Worm (Caenorhabditis elegans) whole organism, late embryonic: ENCODE results near the gene spat-1.

Experiments
- C38D4.7 ChIP-seq: fragments of 200-800 bp; sonication (Bioruptor generic); optimal IDR thresholded peaks from 2 replicates; lab custom pipeline; 2018; ENCODE audit warnings: mild to moderate bottlenecking, missing genetic modification characterization, moderate library complexity, missing compliant biosample characterization
- F13H6.1 ChIP-seq: sonication (generic microtip); optimal IDR thresholded peaks from 2 replicates; lab custom pipeline; 2016; ENCODE audit warnings: missing genetic modification characterization, missing compliant biosample characterization
- K02D7.2 ChIP-seq: sonication (generic microtip); optimal IDR thresholded peaks from 2 replicates; lab custom pipeline; 2017; ENCODE audit warnings: mild to moderate bottlenecking, missing genetic modification characterization, missing compliant biosample characterization
- K09A11.1 ChIP-seq: sonication (generic microtip); optimal IDR thresholded peaks from 2 replicates; lab custom pipeline; 2017; ENCODE audit warnings: antibody characterized with exemption, mild to moderate bottlenecking, missing genetic modification characterization, missing compliant biosample characterization; ENCODE audit not compliant: insufficient read depth
- Y22D7AL.16 ChIP-seq: sonication (generic microtip); optimal IDR thresholded peaks from 2 replicates; lab custom pipeline; 2016; ENCODE audit warnings: missing genetic modification characterization, missing compliant biosample characterization
- ahr-1 ChIP-seq: sonication (generic microtip); optimal IDR thresholded peaks from 2 replicates; lab custom pipeline; 2016; ENCODE audit warnings: missing genetic modification characterization, missing compliant biosample characterization
- ceh-18 ChIP-seq: sonication (generic microtip); optimal IDR thresholded peaks from 2 replicates; lab custom pipeline; 2016; ENCODE audit warnings: missing genetic modification characterization, missing compliant biosample characterization
- ceh-19 ChIP-seq: fragments of 200-800 bp; sonication (Bioruptor generic); optimal IDR thresholded peaks from 2 replicates; lab custom pipeline; 2018; ENCODE audit warnings: mild to moderate bottlenecking, missing genetic modification characterization, missing compliant biosample characterization
- ceh-2 ChIP-seq: sonication (generic microtip); optimal IDR thresholded peaks from 2 replicates; lab custom pipeline; 2016; ENCODE audit warnings: missing genotype, missing genetic modification characterization, missing compliant biosample characterization
- ceh-24 ChIP-seq: sonication (generic microtip); optimal IDR thresholded peaks from 2 replicates; lab custom pipeline; 2016; ENCODE audit warnings: mild to moderate bottlenecking, missing genetic modification characterization, missing compliant biosample characterization
- ceh-34 ChIP-seq: sonication (generic microtip); optimal IDR thresholded peaks from 2 replicates; lab custom pipeline; 2016; ENCODE audit warnings: mild to moderate bottlenecking, missing genetic modification characterization, missing compliant biosample characterization
- ceh-6 ChIP-seq: fragments of 200-800 bp; sonication (Bioruptor generic); optimal IDR thresholded peaks from 2 replicates; lab custom pipeline; 2018; ENCODE audit warnings: mild to moderate bottlenecking, missing genetic modification characterization, missing compliant biosample characterization
- ceh-9 ChIP-seq: sonication (generic microtip); optimal IDR thresholded peaks from 2 replicates; lab custom pipeline; 2016; ENCODE audit warnings: mild to moderate bottlenecking, missing genetic modification characterization, inconsistent platforms, missing compliant biosample characterization
- che-1 ChIP-seq: sonication (generic microtip); optimal IDR thresholded peaks from 2 replicates; lab custom pipeline; 2016; ENCODE audit warnings: mild to moderate bottlenecking, missing genetic modification characterization, missing compliant biosample characterization
- elt-2 ChIP-seq: sonication (generic microtip); optimal IDR thresholded peaks from 2 replicates; lab custom pipeline; 2016; ENCODE audit warnings: missing genetic modification reagents, missing genetic modification characterization, missing compliant biosample characterization
- ets-4 ChIP-seq: sonication (generic microtip); optimal IDR thresholded peaks from 2 replicates; lab custom pipeline; 2016; ENCODE audit warnings: missing genetic modification characterization, missing compliant biosample characterization
- eyg-1 ChIP-seq: sonication (generic microtip); optimal IDR thresholded peaks from 2 replicates; lab custom pipeline; 2016; ENCODE audit warnings: missing genotype, missing genetic modification characterization, missing compliant biosample characterization
- hlh-6 ChIP-seq: sonication (generic microtip); optimal IDR thresholded peaks from 2 replicates; lab custom pipeline; 2016; ENCODE audit warnings: missing genotype, missing genetic modification characterization, missing compliant biosample characterization
- hlh-8 ChIP-seq: sonication (generic microtip); optimal IDR thresholded peaks from 2 replicates; lab custom pipeline; 2016; ENCODE audit warnings: missing genotype, missing genetic modification characterization, missing compliant biosample characterization
- lim-6 ChIP-seq: sonication (generic microtip); optimal IDR thresholded peaks from 2 replicates; lab custom pipeline; 2016; ENCODE audit warnings: missing genetic modification characterization, missing compliant biosample characterization
- lin-11 ChIP-seq: fragments of 200-800 bp; sonication (Bioruptor generic); optimal IDR thresholded peaks from 2 replicates; lab custom pipeline; 2018; ENCODE audit warnings: mild to moderate bottlenecking, missing genetic modification characterization, missing compliant biosample characterization
- mec-3 ChIP-seq: sonication (generic microtip); optimal IDR thresholded peaks from 2 replicates; lab custom pipeline; 2016; ENCODE audit warnings: borderline replicate concordance, missing genetic modification characterization, missing compliant biosample characterization
- nfya-1 ChIP-seq: sonication (generic microtip); optimal IDR thresholded peaks from 2 replicates; lab custom pipeline; 2017; ENCODE audit warnings: missing genetic modification characterization, mild to moderate bottlenecking, missing compliant biosample characterization, antibody characterized with exemption, moderate library complexity
- nhr-232 ChIP-seq: sonication (generic microtip); optimal IDR thresholded peaks from 2 replicates; lab custom pipeline; 2016; ENCODE audit warnings: missing genetic modification characterization, missing compliant biosample characterization
- npax-4 ChIP-seq: sonication (generic microtip); optimal IDR thresholded peaks from 2 replicates; lab custom pipeline; 2016; ENCODE audit warnings: missing genetic modification characterization, missing compliant biosample characterization
- pha-4 ChIP-seq: fragments of 150-350 bp; optimal IDR thresholded peaks from 2 replicates; lab custom pipeline; 2018; ENCODE audit warnings: missing biosample characterization, missing genetic modification reagents, missing genetic modification characterization
- pqm-1 ChIP-seq: sonication (generic microtip); optimal IDR thresholded peaks from 2 replicates; lab custom pipeline; 2016; ENCODE audit warnings: missing genetic modification characterization, missing compliant biosample characterization
- pros-1 ChIP-seq: fragments of 150-350 bp; optimal IDR thresholded peaks from 2 replicates; lab custom pipeline; 2014; ENCODE audit warnings: missing biosample characterization, missing genetic modification reagents, missing genetic modification characterization
- ref-2 ChIP-seq: sonication (generic microtip); optimal IDR thresholded peaks from 2 replicates; lab custom pipeline; 2016; ENCODE audit warnings: missing genetic modification characterization, missing compliant biosample characterization
- sox-2 ChIP-seq: fragments of 200-800 bp; sonication (Bioruptor generic); IDR thresholded peaks from 2 replicates; pipeline ENCODE4 v1.3.6; 2022; ENCODE audit warnings: missing genetic modification reagents, missing genetic modification characterization, missing compliant biosample characterization
- sox-4 ChIP-seq: sonication (generic microtip); optimal IDR thresholded peaks from 2 replicates; lab custom pipeline; 2017; ENCODE audit warnings: mild to moderate bottlenecking, missing genetic modification characterization, inconsistent platforms, missing compliant biosample characterization
- tbx-7 ChIP-seq: sonication (generic microtip); optimal IDR thresholded peaks from 2 replicates; lab custom pipeline; 2016; ENCODE audit warnings: missing genotype, missing genetic modification characterization, missing compliant biosample characterization
- ttx-3 ChIP-seq: sonication (generic microtip); optimal IDR thresholded peaks from 2 replicates; lab custom pipeline; 2016; ENCODE audit warnings: missing genetic modification reagents, missing genetic modification characterization, missing compliant biosample characterization
- unc-42 ChIP-seq: sonication (generic microtip); optimal IDR thresholded peaks from 2 replicates; lab custom pipeline; 2016; ENCODE audit warnings: missing genotype, missing genetic modification characterization, missing compliant biosample characterization
- unc-55 ChIP-seq: sonication (generic microtip); optimal IDR thresholded peaks from 2 replicates; lab custom pipeline; 2017; ENCODE audit warnings: missing biosample characterization, missing genetic modification reagents, missing genetic modification characterization
- unc-86 ChIP-seq: sonication (generic microtip); optimal IDR thresholded peaks from 2 replicates; lab custom pipeline; 2016; ENCODE audit warnings: missing genetic modification characterization, missing compliant biosample characterization
- zip-5 ChIP-seq: sonication (generic microtip); optimal IDR thresholded peaks from 2 replicates; lab custom pipeline; 2016; ENCODE audit warnings: missing genetic modification characterization, missing compliant biosample characterization
- ztf-16 ChIP-seq: sonication (generic microtip); optimal IDR thresholded peaks from 2 replicates; lab custom pipeline; 2017; ENCODE audit warnings: missing genetic modification characterization, missing compliant biosample characterization

spat-1 gene

ce11 chrII:14500122-14500521 is 28.4 kb upstream of the spat-1 start, which contains the start of gene K10H10.4:
Gene K10H10.4, plus strand, starts transcription at chrII:14500422.
- TF ChIP-seq Y22D7AL.16 (no peak), C38D4.7 (no peak), ceh-24 (tag; lab: Kevin White, UChicago) (no peak), zip-5 (tag; lab: Kevin White, UChicago) (no peak), pros-1 (tag; lab: Kevin White, UChicago) (no peak), hlh-8 (tag; lab: Kevin White, UChicago) (no peak), pqm-1 (tag; lab: Kevin White, UChicago) (no peak)

ce11 chrII:14501447-14501846 is 27.1 kb upstream of the spat-1 start, which contains the start of gene K10H10.5:
Gene K10H10.5, plus strand, starts transcription at chrII:14501747.
- TF ChIP-seq K09A11.1 (tag; lab: Kevin White, UChicago) (no peak), ceh-18 (tag; lab: Kevin White, UChicago) (no peak), sox-4 (no peak), unc-42 (tag; lab: Kevin White, UChicago) (no peak), unc-55 (GFP tag; lab: Kevin White, UChicago) (no peak), ahr-1 (tag; lab: Kevin White, UChicago) (no peak), ceh-6 (GFP tag; lab: Kevin White, UChicago) (no peak), nhr-232 (no peak), eyg-1 (tag; lab: Kevin White, UChicago) (no peak), Y22D7AL.16 (no peak), unc-86 (tag; lab: Kevin White, UChicago) (no peak), ceh-34 (tag; lab: Kevin White, UChicago) (no peak), tbx-7 (tag; lab: Kevin White, UChicago) (no peak), sox-2 (GFP tag; lab: Robert Waterston, UW) (no peak), che-1 (tag; lab: Kevin White, UChicago) (no peak), ref-2 (tag; lab: Kevin White, UChicago) (no peak), ceh-19 (no peak), elt-2 (tag; lab: Kevin White, UChicago) (no peak)

- TF ChIP-seq ttx-3 (tag; lab: Kevin White, UChicago), result no peak
- no peak for TF ChIP-seq npax-4 (tag; lab: Kevin White, UChicago)
- TF ChIP-seq ztf-16 (tag; lab: Kevin White, UChicago), result no peak
- TF ChIP-seq ceh-9 (tag; lab: Kevin White, UChicago), result no peak
- TF ChIP-seq mec-3 (tag; lab: Kevin White, UChicago), result no peak
- TF ChIP-seq hlh-6, result no peak
- no peak for TF ChIP-seq C38D4.7
- no peak for TF ChIP-seq che-1 (tag; lab: Kevin White, UChicago)
- TF ChIP-seq pha-4 (tag; lab: Kevin White, UChicago), result no peak
- TF ChIP-seq ref-2 (tag; lab: Kevin White, UChicago), result no peak
- TF ChIP-seq ets-4, result no peak
- TF ChIP-seq unc-55 (GFP tag; lab: Kevin White, UChicago), result no peak
- TF ChIP-seq lim-6 (tag; lab: Kevin White, UChicago), result no peak
- TF ChIP-seq pros-1 (tag; lab: Kevin White, UChicago), result no peak
- no peak for TF ChIP-seq ceh-24 (tag; lab: Kevin White, UChicago)
- TF ChIP-seq K02D7.2 (tag; lab: Kevin White, UChicago), result no peak
- no peak for TF ChIP-seq nfya-1 (tag; lab: Kevin White, UChicago)
- TF ChIP-seq F13H6.1, result no peak
- no peak for TF ChIP-seq pqm-1 (tag; lab: Kevin White, UChicago)
- TF ChIP-seq ceh-34 (tag; lab: Kevin White, UChicago), result no peak
Measured at ce11 chrII:14502997-14503396, 25.6 kb upstream of the spat-1 start, which contains the start of gene K10H10.6. Gene K10H10.6, plus strand, starts transcription at chrII:14503297.

- TF ChIP-seq lin-11 (tag; lab: Kevin White, UChicago) (no peak), ceh-2 (tag; lab: Kevin White, UChicago) (no peak)
Measured at ce11 chrII:14506245-14506644, 22.3 kb upstream of the spat-1 start, which contains the start of gene K10H10.12. Gene K10H10.12, minus strand, starts transcription at chrII:14506345.
